Fruit fly (Drosophila melanogaster) whole organism: Measurements from ENCODE around the gene CG13465.

Experiments
- CG8478 ChIP-seq: fragments of >200 bp; optimal IDR thresholded peaks from 2 replicates; lab custom pipeline; 2018; ENCODE audit warnings: inconsistent platforms
- Dll ChIP-seq: fragments of >200 bp; optimal IDR thresholded peaks from 2 replicates; lab custom pipeline; 2017
- EcR ChIP-seq, 2 experiments: fragments of >200 bp; optimal IDR thresholded peaks; 2 replicates each; lab custom pipeline; 2017; ENCODE audit warnings: missing biosample characterization in 2 of 2, missing genetic modification characterization in 2 of 2, missing genetic modification reagents in 2 of 2
- pan ChIP-seq: fragments of >200 bp; optimal IDR thresholded peaks from 2 replicates; lab custom pipeline; 2017
- psq ChIP-seq: fragments of >200 bp; optimal IDR thresholded peaks from 2 replicates; lab custom pipeline; 2017
- usp ChIP-seq: fragments of >200 bp; optimal IDR thresholded peaks from 2 replicates; lab custom pipeline; 2017; ENCODE audit warnings: missing biosample characterization, missing genetic modification characterization, mixed read lengths

Gene CG13465

dm6 chr3L:14967691-14968538, 23.8 kb upstream of the CG13465 start:
- TF ChIP-seq usp (GFP tag; lab: Kevin White, UChicago) (no peak), pan (lab: Kevin White, UChicago) (no peak)

- TF ChIP-seq Dll (lab: Kevin White, UChicago) (no peak), EcR (GFP tag; optimal IDR thresholded peaks at IDR 0.05; lab: Kevin White, UChicago) (no peak), CG8478 (lab: Kevin White, UChicago) (no peak), usp (GFP tag; lab: Kevin White, UChicago) (no peak), psq (lab: Kevin White, UChicago) (no peak), pan (lab: Kevin White, UChicago) (no peak)
Measured at dm6 chr3L:14966199-14966858, 22.2 kb upstream of the CG13465 start.

- no peak for TF ChIP-seq usp (GFP tag; lab: Kevin White, UChicago)
- no peak for TF ChIP-seq pan (lab: Kevin White, UChicago)
- TF ChIP-seq CG8478 (lab: Kevin White, UChicago): no peak
- no peak for TF ChIP-seq Dll (lab: Kevin White, UChicago)
- TF ChIP-seq psq (lab: Kevin White, UChicago): no peak
- TF ChIP-seq EcR (GFP tag; optimal IDR thresholded peaks at IDR 0.05; lab: Kevin White, UChicago): no peak
Measured at dm6 chr3L:14964862-14965261, 20.7 kb upstream of the CG13465 start.

- no peak for TF ChIP-seq pan (lab: Kevin White, UChicago)
- no peak for TF ChIP-seq psq (lab: Kevin White, UChicago)
- TF ChIP-seq Dll (lab: Kevin White, UChicago): no peak
- no peak for TF ChIP-seq usp (GFP tag; lab: Kevin White, UChicago)
- no peak for TF ChIP-seq CG8478 (lab: Kevin White, UChicago)
- no peak for TF ChIP-seq EcR (GFP tag; optimal IDR thresholded peaks at IDR 0.05; lab: Kevin White, UChicago)
Measured at dm6 chr3L:14962729-14963128, 18.6 kb upstream of the CG13465 start.

- TF ChIP-seq EcR (GFP tag; optimal IDR thresholded peaks at IDR 0.05; lab: Kevin White, UChicago) (no peak), psq (lab: Kevin White, UChicago) (no peak), usp (GFP tag; lab: Kevin White, UChicago) (no peak), pan (lab: Kevin White, UChicago) (no peak), CG8478 (lab: Kevin White, UChicago) (no peak), Dll (lab: Kevin White, UChicago) (no peak)
Measured at dm6 chr3L:14961027-14961426, 16.9 kb upstream of the CG13465 start.

- no peak for TF ChIP-seq EcR (GFP tag; optimal IDR thresholded peaks at IDR 0.05; lab: Kevin White, UChicago)
- no peak for TF ChIP-seq Dll (lab: Kevin White, UChicago)
- TF ChIP-seq pan (lab: Kevin White, UChicago): no peak
- no peak for TF ChIP-seq CG8478 (lab: Kevin White, UChicago)
- TF ChIP-seq usp (GFP tag; lab: Kevin White, UChicago): no peak
- TF ChIP-seq psq (lab: Kevin White, UChicago): no peak
Measured at dm6 chr3L:14960549-14960948, 16.4 kb upstream of the CG13465 start.

- no peak for TF ChIP-seq usp (GFP tag; lab: Kevin White, UChicago)
- no peak for TF ChIP-seq Dll (lab: Kevin White, UChicago)
- no peak for TF ChIP-seq EcR (GFP tag; optimal IDR thresholded peaks at IDR 0.05; lab: Kevin White, UChicago)
- TF ChIP-seq psq (lab: Kevin White, UChicago): no peak
- no peak for TF ChIP-seq pan (lab: Kevin White, UChicago)
- no peak for TF ChIP-seq CG8478 (lab: Kevin White, UChicago)
Measured at dm6 chr3L:14958613-14959327, 14.6 kb upstream of the CG13465 start.

dm6 chr3L:14957033-14957328, 12.8 kb upstream of the CG13465 start:
- TF ChIP-seq psq (lab: Kevin White, UChicago) (no peak), usp (GFP tag; lab: Kevin White, UChicago) (no peak), pan (lab: Kevin White, UChicago) (no peak), Dll (lab: Kevin White, UChicago) (no peak), EcR (GFP tag; optimal IDR thresholded peaks at IDR 0.05; lab: Kevin White, UChicago) (no peak), CG8478 (lab: Kevin White, UChicago) (no peak)

- no peak for TF ChIP-seq Dll (lab: Kevin White, UChicago)
- TF ChIP-seq pan (lab: Kevin White, UChicago): no peak
- TF ChIP-seq psq (lab: Kevin White, UChicago): no peak
- no peak for TF ChIP-seq CG8478 (lab: Kevin White, UChicago)
- TF ChIP-seq EcR (GFP tag; optimal IDR thresholded peaks at IDR 0.05; lab: Kevin White, UChicago): no peak
- no peak for TF ChIP-seq usp (GFP tag; lab: Kevin White, UChicago)
Measured at dm6 chr3L:14956288-14957032, 12.3 kb upstream of the CG13465 start.

dm6 chr3L:14952858-14953669, 8.9 kb upstream of the CG13465 start:
- no peak for TF ChIP-seq EcR (GFP tag; optimal IDR thresholded peaks at IDR 0.05; lab: Kevin White, UChicago)
- no peak for TF ChIP-seq Dll (lab: Kevin White, UChicago)
- no peak for TF ChIP-seq pan (lab: Kevin White, UChicago)
- TF ChIP-seq CG8478 (lab: Kevin White, UChicago): no peak
